Fruit fly (Drosophila melanogaster) whole organism, pupa: ENCODE measurements around the gene Claspin.

ENCODE experiments used
- CG10348 ChIP-seq: fragments of 200-800 bp; sonication (Bioruptor generic); IDR thresholded peaks from 2 replicates; pipeline ENCODE4 v1.3.6; 2022; ENCODE audit warnings: missing biosample characterization, missing genetic modification characterization
- CG12605 ChIP-seq: fragments of 200-800 bp; sonication (Bioruptor generic); IDR thresholded peaks from 2 replicates; pipeline ENCODE4 v1.3.6; 2022; ENCODE audit warnings: missing biosample characterization, missing genetic modification characterization
- CG13204 ChIP-seq: fragments of 200-800 bp; sonication (Bioruptor generic); optimal IDR thresholded peaks from 2 replicates; lab custom pipeline; 2018; ENCODE audit warnings: missing biosample characterization, mild to moderate bottlenecking, missing genetic modification characterization, moderate library complexity
- CG14655 ChIP-seq: fragments of 200-800 bp; sonication (Bioruptor generic); optimal IDR thresholded peaks from 3 replicates; lab custom pipeline; 2017; ENCODE audit warnings: mild to moderate bottlenecking, missing biosample characterization, missing genetic modification reagents, missing genetic modification characterization
- CG15710 ChIP-seq: fragments of 200-800 bp; sonication (Bioruptor generic); optimal IDR thresholded peaks from 2 replicates; lab custom pipeline; 2018; ENCODE audit warnings: missing biosample characterization, mild to moderate bottlenecking, missing genetic modification characterization, moderate library complexity
- CG17806 ChIP-seq: fragments of 200-800 bp; sonication (Bioruptor generic); optimal IDR thresholded peaks from 2 replicates; lab custom pipeline; 2018; ENCODE audit warnings: missing biosample characterization, mild to moderate bottlenecking, missing genetic modification characterization, moderate library complexity
- CG32121 ChIP-seq: fragments of 200-800 bp; sonication (Bioruptor generic); IDR thresholded peaks from 2 replicates; pipeline ENCODE4 v1.3.6; 2022; ENCODE audit warnings: missing biosample characterization, missing genetic modification characterization
- CG34367 ChIP-seq: fragments of 200-800 bp; sonication (Bioruptor generic); optimal IDR thresholded peaks from 2 replicates; lab custom pipeline; 2018; ENCODE audit warnings: missing biosample characterization, mild to moderate bottlenecking, missing genetic modification characterization
- CG4496 ChIP-seq: fragments of 200-800 bp; sonication (Bioruptor generic); IDR thresholded peaks from 3 replicates; pipeline ENCODE4 v1.3.6; 2022; ENCODE audit warnings: missing biosample characterization, missing genetic modification characterization
- CG8159 ChIP-seq: fragments of 200-800 bp; sonication (Bioruptor generic); optimal IDR thresholded peaks from 3 replicates; lab custom pipeline; 2018; ENCODE audit warnings: missing biosample characterization, mild to moderate bottlenecking, missing genetic modification characterization, moderate library complexity
- CG8301 ChIP-seq: fragments of 200-800 bp; sonication (Bioruptor generic); optimal IDR thresholded peaks from 2 replicates; lab custom pipeline; 2018; ENCODE audit warnings: missing biosample characterization, mild to moderate bottlenecking, missing genetic modification characterization
- CG9948 ChIP-seq: fragments of 200-800 bp; sonication (Bioruptor generic); optimal IDR thresholded peaks from 2 replicates; lab custom pipeline; 2018; ENCODE audit warnings: missing biosample characterization, mild to moderate bottlenecking, missing genetic modification characterization, moderate library complexity
- D1 ChIP-seq: fragments of 200-800 bp; sonication (Bioruptor generic); optimal IDR thresholded peaks from 2 replicates; lab custom pipeline; 2018; ENCODE audit warnings: missing biosample characterization, mild to moderate bottlenecking, missing genetic modification characterization, moderate library complexity
- EcR ChIP-seq: fragments of 200-800 bp; sonication (Bioruptor generic); optimal IDR thresholded peaks from 3 replicates; lab custom pipeline; 2019; ENCODE audit warnings: missing biosample characterization, missing genetic modification characterization, mild to moderate bottlenecking, moderate library complexity, missing genetic modification reagents
- Ets98B ChIP-seq: fragments of 200-800 bp; sonication (Bioruptor generic); IDR thresholded peaks from 2 replicates; pipeline ENCODE4 v1.3.6; 2022; ENCODE audit warnings: missing biosample characterization, missing genetic modification characterization
- Pif1A ChIP-seq: fragments of 200-800 bp; sonication (Bioruptor generic); optimal IDR thresholded peaks from 3 replicates; lab custom pipeline; 2016; ENCODE audit warnings: missing biosample characterization, missing genetic modification characterization
- Pif1B ChIP-seq: fragments of 200-800 bp; sonication (Bioruptor generic); optimal IDR thresholded peaks from 3 replicates; lab custom pipeline; 2016; ENCODE audit warnings: missing biosample characterization, missing genetic modification characterization
- Snoo ChIP-seq: fragments of 200-800 bp; sonication (Bioruptor generic); optimal IDR thresholded peaks from 3 replicates; lab custom pipeline; 2017; ENCODE audit warnings: missing biosample characterization, mild to moderate bottlenecking, missing genetic modification characterization, inconsistent platforms
- fd96Ca ChIP-seq: fragments of 200-800 bp; sonication (Bioruptor generic); IDR thresholded peaks from 3 replicates; pipeline ENCODE4 v1.3.6; 2022; ENCODE audit warnings: missing biosample characterization, missing genetic modification characterization
- gl ChIP-seq: fragments of 200-800 bp; sonication (Bioruptor generic); optimal IDR thresholded peaks from 2 replicates; lab custom pipeline; 2018; ENCODE audit warnings: missing biosample characterization, mild to moderate bottlenecking, missing genetic modification characterization
- rn ChIP-seq: fragments of 200-800 bp; sonication (Bioruptor generic); IDR thresholded peaks from 2 replicates; pipeline ENCODE4 v1.3.6; 2022; ENCODE audit warnings: missing biosample characterization, missing genetic modification characterization

The Claspin gene

dm6 chr3L:4336588-4336987 lies 23.3 kb downstream of the Claspin start:
- TF ChIP-seq gl (tag; lab: Kevin White, UChicago) (peak; percentile 50), CG14655 (GFP tag; lab: Kevin White, UChicago) (peak; percentile 79), Pif1B (GFP tag; lab: Kevin White, UChicago) (no peak), CG17806 (tag; lab: Kevin White, UChicago) (peak; percentile 28), CG8159 (tag; lab: Kevin White, UChicago) (peak; percentile 67), CG34367 (no peak), Ets98B (GFP tag; lab: Robert Waterston, UW) (peak; percentile 70), Pif1A (GFP tag; lab: Kevin White, UChicago) (peak; percentile 27), fd96Ca (GFP tag; lab: Robert Waterston, UW) (peak; percentile 55; the same call in 2 of the 3 replicates), CG8301 (tag; lab: Kevin White, UChicago) (peak; percentile 69), CG4496 (GFP tag; lab: Robert Waterston, UW) (peak; percentile 66; the same call in 2 of the 3 replicates), rn (GFP tag; lab: Robert Waterston, UW) (no peak), CG32121 (GFP tag; lab: Robert Waterston, UW) (peak; percentile 75)

- peak; percentile 62; the same call in 2 of the 3 replicates for TF ChIP-seq CG4496 (GFP tag; lab: Robert Waterston, UW)
- peak; percentile 56; the same call in 1 of the 2 replicates for TF ChIP-seq CG32121 (GFP tag; lab: Robert Waterston, UW)
- peak; percentile 64 for TF ChIP-seq Ets98B (GFP tag; lab: Robert Waterston, UW)
- no peak for TF ChIP-seq Pif1B (GFP tag; lab: Kevin White, UChicago)
- TF ChIP-seq CG14655 (GFP tag; lab: Kevin White, UChicago): no peak
These were observed 26.2 kb downstream of the Claspin start for dm6 chr3L:4339525-4339924.

dm6 chr3L:4340227-4340626 lies 26.9 kb downstream of the Claspin start:
- TF ChIP-seq Ets98B (GFP tag; lab: Robert Waterston, UW) (no peak), fd96Ca (GFP tag; lab: Robert Waterston, UW) (no peak), CG34367 (no peak)

dm6 chr3L:4341078-4341477 lies 27.8 kb downstream of the Claspin start:
- no peak for TF ChIP-seq CG15710 (tag; lab: Kevin White, UChicago)
- no peak for TF ChIP-seq CG14655 (GFP tag; lab: Kevin White, UChicago)
- TF ChIP-seq, all 21 proteins: peak for 0

- no peak for TF ChIP-seq rn (GFP tag; lab: Robert Waterston, UW)
- peak; percentile 9; the same call in 1 of the 2 replicates for TF ChIP-seq CG32121 (GFP tag; lab: Robert Waterston, UW)
- TF ChIP-seq CG17806 (tag; lab: Kevin White, UChicago): peak; percentile 62
- peak; percentile 77 for TF ChIP-seq CG14655 (GFP tag; lab: Kevin White, UChicago)
- peak; percentile 59 for TF ChIP-seq CG9948 (tag; lab: Kevin White, UChicago)
- TF ChIP-seq D1 (tag; lab: Kevin White, UChicago): no peak
- TF ChIP-seq CG13204: no peak
- no peak for TF ChIP-seq EcR (GFP tag; lab: Kevin White, UChicago)
- TF ChIP-seq Pif1A (GFP tag; lab: Kevin White, UChicago): peak; percentile 42
- TF ChIP-seq gl (tag; lab: Kevin White, UChicago): no peak
- TF ChIP-seq CG34367: peak; percentile 30
- no peak for TF ChIP-seq CG12605 (GFP tag; lab: Robert Waterston, UW)
- TF ChIP-seq CG4496 (GFP tag; lab: Robert Waterston, UW): peak; percentile 66; the same call in 2 of the 3 replicates
- no peak for TF ChIP-seq fd96Ca (GFP tag; lab: Robert Waterston, UW)
- peak; percentile 47 for TF ChIP-seq CG8159 (tag; lab: Kevin White, UChicago)
- TF ChIP-seq CG10348: no peak
- peak; percentile 70 for TF ChIP-seq CG8301 (tag; lab: Kevin White, UChicago)
- TF ChIP-seq Pif1B (GFP tag; lab: Kevin White, UChicago): peak; percentile 26
- TF ChIP-seq CG15710 (tag; lab: Kevin White, UChicago): peak; percentile 14
- TF ChIP-seq Ets98B (GFP tag; lab: Robert Waterston, UW): peak; percentile 57; the same call in 1 of the 2 replicates
- TF ChIP-seq Snoo: no peak
These were observed 33.1 kb downstream of the Claspin start for dm6 chr3L:4346379-4346778.

- peak; percentile 62 for TF ChIP-seq Ets98B (GFP tag; lab: Robert Waterston, UW)
- TF ChIP-seq Pif1A (GFP tag; lab: Kevin White, UChicago): peak; percentile 13
- TF ChIP-seq rn (GFP tag; lab: Robert Waterston, UW): no peak
- peak; percentile 49 for TF ChIP-seq CG8301 (tag; lab: Kevin White, UChicago)
- no peak for TF ChIP-seq CG10348
- TF ChIP-seq CG12605 (GFP tag; lab: Robert Waterston, UW): 0 out of 2 replicates have a peak, but pooled peaks have one; percentile 10
- TF ChIP-seq CG8159 (tag; lab: Kevin White, UChicago): peak; percentile 42
- peak; percentile 56 for TF ChIP-seq CG17806 (tag; lab: Kevin White, UChicago)
- peak; percentile 5 for TF ChIP-seq CG15710 (tag; lab: Kevin White, UChicago)
- TF ChIP-seq CG4496 (GFP tag; lab: Robert Waterston, UW): peak; percentile 44; the same call in 1 of the 3 replicates
- no peak for TF ChIP-seq CG34367
- TF ChIP-seq Pif1B (GFP tag; lab: Kevin White, UChicago): no peak
- no peak for TF ChIP-seq D1 (tag; lab: Kevin White, UChicago)
- peak; percentile 52 for TF ChIP-seq CG32121 (GFP tag; lab: Robert Waterston, UW)
- TF ChIP-seq CG14655 (GFP tag; lab: Kevin White, UChicago): peak; percentile 61
- peak; percentile 42 for TF ChIP-seq CG9948 (tag; lab: Kevin White, UChicago)
- TF ChIP-seq gl (tag; lab: Kevin White, UChicago): no peak
- TF ChIP-seq CG13204: no peak
- peak; percentile 64 for TF ChIP-seq fd96Ca (GFP tag; lab: Robert Waterston, UW)
- TF ChIP-seq EcR (GFP tag; lab: Kevin White, UChicago): no peak
- TF ChIP-seq Snoo: no peak
These were observed 34.8 kb downstream of the Claspin start for dm6 chr3L:4348072-4348471.
